Worm (Caenorhabditis elegans) whole organism, L1 larva: ENCODE measurements around the gene lsd-1.

Experiments
- aha-1 ChIP-seq: fragments of 150-350 bp; optimal IDR thresholded peaks from 2 replicates; lab custom pipeline; 2014; ENCODE audit warnings: missing biosample characterization, missing genetic modification characterization
- alr-1 ChIP-seq: fragments of 200-800 bp; sonication (Bioruptor generic); optimal IDR thresholded peaks from 2 replicates; lab custom pipeline; 2018; ENCODE audit warnings: borderline replicate concordance, mild to moderate bottlenecking, missing genetic modification characterization, missing compliant biosample characterization
- aly-2 ChIP-seq: fragments of 150-350 bp; optimal IDR thresholded peaks from 2 replicates; lab custom pipeline; 2014; ENCODE audit warnings: missing biosample characterization, missing genetic modification characterization
- ama-1 ChIP-seq: fragments of 150-350 bp; optimal IDR thresholded peaks from 2 replicates; lab custom pipeline; 2014
- blmp-1 ChIP-seq: fragments of 150-350 bp; optimal IDR thresholded peaks from 2 replicates; lab custom pipeline; 2014; ENCODE audit warnings: missing biosample characterization, missing genetic modification characterization
- ceh-8 ChIP-seq: fragments of 200-800 bp; sonication (Bioruptor generic); optimal IDR thresholded peaks from 2 replicates; lab custom pipeline; 2018; ENCODE audit warnings: mild to moderate bottlenecking, missing genetic modification characterization, moderate library complexity, missing compliant biosample characterization
- ceh-88 ChIP-seq: fragments of 200-800 bp; sonication (Bioruptor generic); IDR thresholded peaks from 2 replicates; pipeline ENCODE4 v1.3.6; 2022; ENCODE audit warnings: missing genetic modification characterization, missing compliant biosample characterization
- ceh-90 ChIP-seq: sonication (generic microtip); optimal IDR thresholded peaks from 2 replicates; lab custom pipeline; 2016; ENCODE audit warnings: missing genetic modification characterization, missing compliant biosample characterization
- dpl-1 ChIP-seq, 3 experiments: fragments of 150-350 bp in 2 of 3; sonication (generic microtip) in 1 of 3; optimal IDR thresholded peaks; 2 replicates each; lab custom pipeline; 2014 to 2017; ENCODE audit warnings: missing biosample characterization in 3 of 3, missing genetic modification characterization in 3 of 3, missing genetic modification reagents in 3 of 3
- dsc-1 ChIP-seq: sonication (generic microtip); optimal IDR thresholded peaks from 2 replicates; lab custom pipeline; 2016; ENCODE audit warnings: mild to moderate bottlenecking, missing genetic modification characterization, missing compliant biosample characterization
- efl-3 ChIP-seq: fragments of 200-800 bp; sonication (Bioruptor generic); optimal IDR thresholded peaks from 2 replicates; lab custom pipeline; 2018; ENCODE audit warnings: mild to moderate bottlenecking, missing genetic modification characterization, missing compliant biosample characterization
- egl-13 ChIP-seq: sonication (generic microtip); optimal IDR thresholded peaks from 2 replicates; lab custom pipeline; 2016; ENCODE audit warnings: missing genotype, missing genetic modification reagents, missing genetic modification characterization, missing compliant biosample characterization
- elt-2 ChIP-seq: sonication (generic microtip); optimal IDR thresholded peaks from 2 replicates; lab custom pipeline; 2016; ENCODE audit warnings: missing genetic modification characterization, mild to moderate bottlenecking, inconsistent platforms, missing compliant biosample characterization, missing genetic modification reagents
- ets-5 ChIP-seq: fragments of 200-800 bp; sonication (Bioruptor generic); IDR thresholded peaks from 2 replicates; pipeline ENCODE4 v1.3.6; 2022; ENCODE audit warnings: missing genetic modification characterization, missing compliant biosample characterization
- fkh-10 ChIP-seq: sonication (generic microtip); optimal IDR thresholded peaks from 2 replicates; lab custom pipeline; 2017; ENCODE audit warnings: missing biosample characterization, missing genetic modification reagents, missing genetic modification characterization
- fkh-4 ChIP-seq: sonication (generic microtip); optimal IDR thresholded peaks from 2 replicates; lab custom pipeline; 2016; ENCODE audit warnings: missing compliant biosample characterization, missing genetic modification characterization, borderline replicate concordance
- fos-1 ChIP-seq: fragments of 150-350 bp; optimal IDR thresholded peaks from 2 replicates; lab custom pipeline; 2014; ENCODE audit warnings: missing biosample characterization, missing genetic modification characterization
- hlh-17 ChIP-seq: fragments of 200-800 bp; sonication (Bioruptor generic); optimal IDR thresholded peaks from 2 replicates; lab custom pipeline; 2018; ENCODE audit warnings: missing genetic modification characterization, mild to moderate bottlenecking, missing compliant biosample characterization, moderate library complexity, borderline replicate concordance
- hpl-2 ChIP-seq: fragments of 150-350 bp; optimal IDR thresholded peaks from 2 replicates; lab custom pipeline; 2014; ENCODE audit warnings: missing biosample characterization, missing genetic modification reagents, missing genetic modification characterization
- isw-1 ChIP-seq: fragments of 200-800 bp; sonication (Bioruptor generic); IDR thresholded peaks from 2 replicates; pipeline ENCODE4 v1.3.6; 2022; ENCODE audit warnings: missing genetic modification characterization, missing compliant biosample characterization
- jun-1 ChIP-seq: fragments of 150-350 bp; optimal IDR thresholded peaks from 2 replicates; lab custom pipeline; 2014; ENCODE audit warnings: missing biosample characterization, missing genetic modification reagents, missing genetic modification characterization
- lin-13 ChIP-seq: fragments of 150-350 bp; optimal IDR thresholded peaks from 2 replicates; lab custom pipeline; 2014; ENCODE audit warnings: missing biosample characterization, missing genetic modification reagents, missing genetic modification characterization
- lin-15B ChIP-seq: fragments of 150-350 bp; sonication (generic microtip); optimal IDR thresholded peaks from 3 replicates; lab custom pipeline; 2014; ENCODE audit warnings: missing biosample characterization, missing genetic modification characterization
- lin-35 ChIP-seq, 2 experiments: fragments of 150-350 bp; optimal IDR thresholded peaks; 2 replicates each; lab custom pipeline; 2014; ENCODE audit warnings: missing biosample characterization in 2 of 2, missing genetic modification characterization in 2 of 2, missing genetic modification reagents in 2 of 2
- lsy-2 ChIP-seq, 2 experiments: fragments of 150-350 bp; optimal IDR thresholded peaks; 2 replicates each; lab custom pipeline; 2014; ENCODE audit warnings: missing biosample characterization in 2 of 2, missing genetic modification characterization in 2 of 2
- mab-9 ChIP-seq: fragments of 200-800 bp; sonication (Bioruptor generic); IDR thresholded peaks from 2 replicates; pipeline ENCODE4 v1.3.6; 2022; ENCODE audit warnings: missing genetic modification reagents, missing genetic modification characterization, missing compliant biosample characterization
- mep-1 ChIP-seq: fragments of 150-350 bp; optimal IDR thresholded peaks from 2 replicates; lab custom pipeline; 2014; ENCODE audit warnings: missing biosample characterization, missing genetic modification characterization
- nhr-11 ChIP-seq: fragments of 150-350 bp; optimal IDR thresholded peaks from 2 replicates; lab custom pipeline; 2014; ENCODE audit warnings: missing biosample characterization, missing genetic modification characterization
- nhr-12 ChIP-seq: sonication (generic microtip); optimal IDR thresholded peaks from 2 replicates; lab custom pipeline; 2017; ENCODE audit warnings: missing biosample characterization, missing genetic modification characterization
- nhr-20 ChIP-seq: sonication (generic microtip); optimal IDR thresholded peaks from 2 replicates; lab custom pipeline; 2016; ENCODE audit warnings: mild to moderate bottlenecking, missing genetic modification characterization, missing compliant biosample characterization
- nhr-76 ChIP-seq: sonication (generic microtip); optimal IDR thresholded peaks from 2 replicates; lab custom pipeline; 2017; ENCODE audit warnings: missing biosample characterization, missing genetic modification characterization
- nhr-77 ChIP-seq: fragments of 150-350 bp; optimal IDR thresholded peaks from 2 replicates; lab custom pipeline; 2014; ENCODE audit warnings: missing biosample characterization, missing genetic modification characterization
- nhr-84 ChIP-seq: sonication (generic microtip); optimal IDR thresholded peaks from 2 replicates; lab custom pipeline; 2017; ENCODE audit warnings: missing biosample characterization, missing genetic modification characterization
- nhr-90 ChIP-seq: sonication (generic microtip); optimal IDR thresholded peaks from 2 replicates; lab custom pipeline; 2016; ENCODE audit warnings: mild to moderate bottlenecking, missing genetic modification characterization, missing compliant biosample characterization; ENCODE audit not compliant: poor library complexity
- pax-3 ChIP-seq: fragments of 200-800 bp; sonication (Bioruptor generic); optimal IDR thresholded peaks from 2 replicates; lab custom pipeline; 2018; ENCODE audit warnings: mild to moderate bottlenecking, missing genetic modification characterization, moderate library complexity, missing compliant biosample characterization
- rnt-1 ChIP-seq: sonication (generic microtip); optimal IDR thresholded peaks from 2 replicates; lab custom pipeline; 2016; ENCODE audit warnings: mild to moderate bottlenecking, missing genetic modification characterization, moderate library complexity, missing compliant biosample characterization
- skn-1 ChIP-seq: fragments of 150-350 bp; optimal IDR thresholded peaks from 2 replicates; lab custom pipeline; 2014; ENCODE audit warnings: missing biosample characterization, missing genetic modification characterization
- sup-37 ChIP-seq: fragments of 200-800 bp; sonication (Bioruptor generic); optimal IDR thresholded peaks from 2 replicates; lab custom pipeline; 2018; ENCODE audit warnings: mild to moderate bottlenecking, missing genetic modification characterization, missing compliant biosample characterization
- tbx-2 ChIP-seq: sonication (generic microtip); optimal IDR thresholded peaks from 2 replicates; lab custom pipeline; 2016; ENCODE audit warnings: missing genetic modification characterization, missing compliant biosample characterization
- unc-130 ChIP-seq: fragments of 150-350 bp; optimal IDR thresholded peaks from 2 replicates; lab custom pipeline; 2017; ENCODE audit warnings: missing biosample characterization, missing genetic modification characterization, inconsistent platforms
- unc-30 ChIP-seq: sonication (generic microtip); optimal IDR thresholded peaks from 2 replicates; lab custom pipeline; 2017; ENCODE audit warnings: missing biosample characterization, missing genetic modification characterization
- unc-86 ChIP-seq: sonication (generic microtip); optimal IDR thresholded peaks from 2 replicates; lab custom pipeline; 2016; ENCODE audit warnings: missing genetic modification characterization, missing compliant biosample characterization
- unc-98 ChIP-seq: fragments of 200-800 bp; sonication (Bioruptor generic); IDR thresholded peaks from 2 replicates; pipeline ENCODE4 v1.3.6; 2022; ENCODE audit warnings: missing genetic modification characterization, missing compliant biosample characterization
- vab-15 ChIP-seq: sonication (generic microtip); optimal IDR thresholded peaks from 2 replicates; lab custom pipeline; 2017; ENCODE audit warnings: missing genotype, mild to moderate bottlenecking, missing genetic modification characterization, missing compliant biosample characterization
- xbp-1 ChIP-seq: sonication (generic microtip); optimal IDR thresholded peaks from 2 replicates; lab custom pipeline; 2016; ENCODE audit warnings: missing genetic modification characterization, missing compliant biosample characterization
- zag-1 ChIP-seq: fragments of 150-350 bp; optimal IDR thresholded peaks from 2 replicates; lab custom pipeline; 2014; ENCODE audit warnings: missing biosample characterization, missing genetic modification characterization

The lsd-1 gene

ce11 chrX:11906626-11907025 is 42.0 kb upstream of the lsd-1 start:
- no peak for TF ChIP-seq unc-130 (tag; lab: Kevin White, UChicago)
- no peak for TF ChIP-seq sup-37 (GFP tag; lab: Kevin White, UChicago)
- TF ChIP-seq ama-1 (lab: Kevin White, UChicago): no peak
- TF ChIP-seq unc-30 (tag; lab: Kevin White, UChicago): no peak
- TF ChIP-seq nhr-77 (tag; lab: Kevin White, UChicago): no peak
- TF ChIP-seq aha-1 (tag; lab: Kevin White, UChicago): no peak
- TF ChIP-seq unc-98 (GFP tag; lab: Robert Waterston, UW): no peak
- no peak for TF ChIP-seq lin-15B (tag; lab: Kevin White, UChicago)
- TF ChIP-seq nhr-84 (tag; lab: Kevin White, UChicago): no peak
- no peak for TF ChIP-seq ets-5 (GFP tag; lab: Robert Waterston, UW)
- TF ChIP-seq nhr-20 (tag; lab: Kevin White, UChicago): no peak
- no peak for TF ChIP-seq fkh-10 (GFP tag; lab: Kevin White, UChicago)
- no peak for TF ChIP-seq nhr-11 (tag; lab: Kevin White, UChicago)
- no peak for TF ChIP-seq jun-1 (tag; lab: Kevin White, UChicago)
- no peak for TF ChIP-seq pax-3 (tag; lab: Kevin White, UChicago)
- no peak for TF ChIP-seq skn-1 (tag; lab: Kevin White, UChicago)
- TF ChIP-seq fos-1 (tag; lab: Kevin White, UChicago): no peak
- TF ChIP-seq mab-9: no peak

- TF ChIP-seq nhr-90 (tag; lab: Kevin White, UChicago) (no peak), lin-35 (GFP tag; optimal IDR thresholded peaks at IDR 0.05; lab: Kevin White, UChicago) (no peak), lsy-2 (tag; optimal IDR thresholded peaks at IDR 0.05; lab: Kevin White, UChicago) (no peak), rnt-1 (tag; lab: Kevin White, UChicago) (no peak), tbx-2 (tag; lab: Kevin White, UChicago) (no peak), nhr-20 (tag; lab: Kevin White, UChicago) (no peak), alr-1 (tag; lab: Kevin White, UChicago) (no peak), nhr-12 (tag; lab: Kevin White, UChicago) (no peak), isw-1 (GFP tag; lab: Robert Waterston, UW) (no peak), vab-15 (tag; lab: Kevin White, UChicago) (no peak), zag-1 (tag; lab: Kevin White, UChicago) (no peak), fos-1 (tag; lab: Kevin White, UChicago) (no peak), jun-1 (tag; lab: Kevin White, UChicago) (no peak), ama-1 (lab: Kevin White, UChicago) (no peak), ets-5 (GFP tag; lab: Robert Waterston, UW) (no peak), unc-86 (tag; lab: Kevin White, UChicago) (no peak)
These were observed 41.4 kb upstream of the lsd-1 start, which contains the start of gene Y62H9A.11 for ce11 chrX:11907263-11907662. Y62H9A.11 (minus strand) TSS chrX:11907363.

DNA sequence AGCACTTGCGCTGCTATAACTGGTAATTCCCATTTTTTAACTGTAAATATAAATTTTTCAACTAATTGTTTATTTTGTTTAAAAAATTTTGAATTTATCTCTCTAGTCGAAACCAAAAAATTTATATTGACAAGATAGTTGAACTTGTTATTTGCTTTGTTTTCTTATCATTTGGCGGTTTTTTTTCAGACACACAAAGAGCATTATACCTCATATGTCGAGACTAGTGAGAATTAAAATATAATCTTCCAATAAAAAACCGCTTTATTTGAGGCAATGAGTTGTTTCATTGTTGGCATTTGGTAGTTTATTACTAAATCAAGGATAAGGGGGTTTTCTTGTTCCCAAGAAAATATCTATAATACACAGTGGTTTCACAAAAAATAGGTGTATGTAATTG is 40.4 kb upstream of the lsd-1 start:
- TF ChIP-seq blmp-1: no peak
- peak in 1 of 2 experiments; percentile 14 for TF ChIP-seq lin-35 (GFP tag; optimal IDR thresholded peaks at IDR 0.05; lab: Kevin White, UChicago)
- no peak for TF ChIP-seq hpl-2 (GFP tag; lab: Kevin White, UChicago)
- no peak for TF ChIP-seq ceh-88 (GFP tag; lab: Robert Waterston, UW)
- no peak for TF ChIP-seq nhr-84 (tag; lab: Kevin White, UChicago)
- no peak for TF ChIP-seq ets-5 (GFP tag; lab: Robert Waterston, UW)
- peak; percentile 45 for TF ChIP-seq elt-2 (tag; lab: Kevin White, UChicago)
- no peak for TF ChIP-seq efl-3 (GFP tag; lab: Kevin White, UChicago)

- TF ChIP-seq ceh-8 (GFP tag; lab: Kevin White, UChicago) (no peak), egl-13 (tag; lab: Kevin White, UChicago) (no peak), hlh-17 (GFP tag; lab: Kevin White, UChicago) (no peak), elt-2 (tag; lab: Kevin White, UChicago) (peak; percentile 90), nhr-20 (tag; lab: Kevin White, UChicago) (no peak), unc-130 (tag; lab: Kevin White, UChicago) (no peak), lin-13 (GFP tag; lab: Kevin White, UChicago) (no peak), fkh-4 (tag; lab: Kevin White, UChicago) (no peak), mab-9 (no peak), isw-1 (GFP tag; lab: Robert Waterston, UW) (no peak), unc-86 (tag; lab: Kevin White, UChicago) (no peak), aha-1 (tag; lab: Kevin White, UChicago) (no peak), lsy-2 (tag; optimal IDR thresholded peaks at IDR 0.05; lab: Kevin White, UChicago) (no peak), xbp-1 (tag; lab: Kevin White, UChicago) (no peak), nhr-76 (tag; lab: Kevin White, UChicago) (no peak), aly-2 (no peak), ceh-90 (tag; lab: Kevin White, UChicago) (no peak), nhr-77 (tag; lab: Kevin White, UChicago) (no peak), dsc-1 (tag; lab: Kevin White, UChicago) (peak; percentile 44), dpl-1 (GFP tag; optimal IDR thresholded peaks at IDR 0.05; lab: Kevin White, UChicago) (no peak), mep-1 (tag; lab: Kevin White, UChicago) (no peak)
These were observed 39.5 kb upstream of the lsd-1 start for ce11 chrX:11909168-11909567.
